Fruit fly (Drosophila melanogaster) whole organism, wandering third instar larva: ENCODE data around the gene L2HGDH.

Experiments
- Abd-B ChIP-seq: fragments of >200 bp; optimal IDR thresholded peaks from 2 replicates; lab custom pipeline; 2017; ENCODE audit warnings: missing biosample characterization, missing genetic modification characterization
- Dif ChIP-seq: fragments of 200-275, 200-300 bp; sonication (Bioruptor generic); optimal IDR thresholded peaks from 2 replicates; lab custom pipeline; 2018; ENCODE audit warnings: missing biosample characterization, missing genetic modification characterization; ENCODE audit not compliant: partially characterized antibody
- HLH106 ChIP-seq: fragments of 200-800 bp; optimal IDR thresholded peaks from 3 replicates; lab custom pipeline; 2019; ENCODE audit warnings: missing biosample characterization, mild to moderate bottlenecking, missing genetic modification characterization, moderate library complexity
- Hnf4 ChIP-seq: fragments of 200-800 bp; sonication (Bioruptor generic); optimal IDR thresholded peaks from 2 replicates; lab custom pipeline; 2016; ENCODE audit warnings: missing biosample characterization, mild to moderate bottlenecking, missing genetic modification characterization
- Jra ChIP-seq: sonication (Bioruptor generic); optimal IDR thresholded peaks from 2 replicates; lab custom pipeline; 2016; ENCODE audit warnings: missing biosample characterization, missing genetic modification characterization
- Mio ChIP-seq: sonication (Bioruptor generic); optimal IDR thresholded peaks from 2 replicates; lab custom pipeline; 2016; ENCODE audit warnings: missing biosample characterization, missing genetic modification characterization
- N ChIP-seq: fragments of >200 bp; optimal IDR thresholded peaks from 2 replicates; lab custom pipeline; 2018; ENCODE audit warnings: missing biosample characterization, missing external identifiers, missing genetic modification characterization
- Sp1 ChIP-seq: fragments of 200-800 bp; sonication (Bioruptor generic); optimal IDR thresholded peaks from 3 replicates; lab custom pipeline; 2019; ENCODE audit warnings: missing biosample characterization, mild to moderate bottlenecking, missing genetic modification characterization, moderate library complexity
- dl ChIP-seq, 2 experiments: fragments of 175-275, 200-275 bp in 1 of 2; fragments of 200-275 bp in 1 of 2; sonication (Bioruptor generic); optimal IDR thresholded peaks; lab custom pipeline; 2018; ENCODE audit warnings: mild to moderate bottlenecking in 2 of 2, missing biosample characterization in 2 of 2, missing genetic modification characterization in 2 of 2, moderate library complexity in 2 of 2; ENCODE audit not compliant: partially characterized antibody in 2 of 2, insufficient read depth in 1 of 2
- ey ChIP-seq: fragments of 200-800 bp; sonication (Bioruptor generic); optimal IDR thresholded peaks from 2 replicates; lab custom pipeline; 2016; ENCODE audit warnings: missing biosample characterization, missing genetic modification characterization
- foxo ChIP-seq, 2 experiments: fragments of 200-800 bp; sonication (Bioruptor generic); optimal IDR thresholded peaks; 2 replicates in 1 of 2; 3 replicates in 1 of 2; lab custom pipeline; 2016 to 2017; ENCODE audit warnings: missing biosample characterization in 2 of 2, missing genetic modification characterization in 2 of 2
- h ChIP-seq: fragments of 200-800 bp; sonication (Bioruptor generic); optimal IDR thresholded peaks from 3 replicates; lab custom pipeline; 2016; ENCODE audit warnings: missing biosample characterization, mild to moderate bottlenecking, missing genetic modification characterization
- psq ChIP-seq: fragments of 200-800 bp; sonication (Bioruptor generic); optimal IDR thresholded peaks from 3 replicates; lab custom pipeline; 2017; ENCODE audit warnings: missing biosample characterization, mild to moderate bottlenecking, missing genetic modification characterization, moderate library complexity
- rgr ChIP-seq: fragments of 200-800 bp; sonication (Bioruptor generic); optimal IDR thresholded peaks from 3 replicates; lab custom pipeline; 2016; ENCODE audit warnings: missing biosample characterization, mild to moderate bottlenecking, missing genetic modification characterization

DNA sequence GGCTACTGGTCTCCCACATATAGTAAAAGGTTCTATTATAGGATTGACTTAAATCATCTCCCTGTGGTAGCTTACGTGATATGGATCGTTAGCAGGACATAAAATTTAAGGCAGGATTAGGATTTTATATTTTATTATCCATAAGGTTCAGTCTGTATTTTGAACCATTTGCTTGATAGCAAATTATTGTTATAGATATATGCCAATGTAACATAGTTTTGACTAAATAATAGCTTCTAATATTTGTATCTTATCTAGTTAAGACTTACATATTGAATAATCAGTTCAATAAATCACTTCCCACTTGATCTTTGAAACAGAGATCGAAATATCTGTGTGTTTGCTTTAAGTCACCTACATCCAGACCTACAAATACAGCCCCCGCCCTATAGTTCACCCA, 36.3 kb upstream of the L2HGDH start, which contains the start of gene robl37BC:
- TF ChIP-seq Mio (GFP tag; lab: Kevin White, UChicago), result no peak
- no peak for TF ChIP-seq h (GFP tag; lab: Kevin White, UChicago)
- TF ChIP-seq Abd-B (GFP tag; lab: Kevin White, UChicago), result no peak
- TF ChIP-seq Hnf4 (GFP tag; lab: Kevin White, UChicago), result no peak
- TF ChIP-seq dl (GFP tag; optimal IDR thresholded peaks at IDR 0.05; lab: Kevin White, UChicago; ENCODE audit: insufficient read depth in 1 of 2, partially characterized antibody in 2 of 2), result no peak
- TF ChIP-seq Dif, result no peak
- TF ChIP-seq Jra (GFP tag; lab: Kevin White, UChicago), result no peak
- no peak for TF ChIP-seq psq (GFP tag; lab: Kevin White, UChicago)
- TF ChIP-seq ey, result no peak
- TF ChIP-seq N (GFP tag; lab: Kevin White, UChicago), result no peak
- no peak for TF ChIP-seq HLH106
- TF ChIP-seq Sp1 (GFP tag; lab: Kevin White, UChicago), result no peak
- TF ChIP-seq foxo (GFP tag; optimal IDR thresholded peaks at IDR 0.05; lab: Kevin White, UChicago), result no peak
- TF ChIP-seq rgr (GFP tag; lab: Kevin White, UChicago), result no peak
